Fruit fly (Drosophila melanogaster): ENCODE results near the gene HIP-R.

- TF ChIP-seq CG8478 (optimal IDR thresholded peaks at IDR 0.05) (no peak), CTCF (optimal IDR thresholded peaks at IDR 0.05) (no peak)
These were observed 39.3 kb upstream of the HIP-R start for dm6 chrX:3750232-3751075.
